Fruit fly (Drosophila melanogaster) Kc167 (cell line): ENCODE measurements around the gene halo.

Experiments
- Myc ChIP-seq: fragments of >200 bp; optimal IDR thresholded peaks from 2 replicates; lab custom pipeline; 2017; ENCODE audit warnings: missing external identifiers
- Sin3A ChIP-seq: fragments of >200 bp; optimal IDR thresholded peaks from 2 replicates; lab custom pipeline; 2018; ENCODE audit warnings: missing external identifiers
- h ChIP-seq: fragments of >200 bp; optimal IDR thresholded peaks from 3 replicates; lab custom pipeline; 2018; ENCODE audit warnings: missing external identifiers
- insv ChIP-seq: fragments of >200 bp; optimal IDR thresholded peaks from 3 replicates; lab custom pipeline; 2018; ENCODE audit warnings: missing external identifiers
- psq ChIP-seq: fragments of >200 bp; optimal IDR thresholded peaks from 2 replicates; lab custom pipeline; 2017; ENCODE audit warnings: missing external identifiers
- ttk ChIP-seq: sonication (Bioruptor generic); optimal IDR thresholded peaks from 2 replicates; lab custom pipeline; 2017; ENCODE audit warnings: missing external identifiers

halo gene

dm6 chr2L:1473427-1473826, 44.5 kb downstream of the halo start:
- TF ChIP-seq psq (lab: Kevin White, UChicago) (no peak), insv (lab: Kevin White, UChicago) (no peak), Myc (no peak), ttk (no peak)

dm6 chr2L:1470772-1471171, 47.2 kb downstream of the halo start:
- no peak for TF ChIP-seq Myc
- TF ChIP-seq h (lab: Kevin White, UChicago), result no peak
- no peak for TF ChIP-seq ttk
- TF ChIP-seq Sin3A (lab: Kevin White, UChicago), result no peak
- no peak for TF ChIP-seq insv (lab: Kevin White, UChicago)
- TF ChIP-seq psq (lab: Kevin White, UChicago), result no peak

- TF ChIP-seq Myc, result no peak
- TF ChIP-seq h (lab: Kevin White, UChicago), result no peak
- TF ChIP-seq insv (lab: Kevin White, UChicago), result no peak
- TF ChIP-seq ttk, result no peak
- TF ChIP-seq Sin3A (lab: Kevin White, UChicago), result no peak
- no peak for TF ChIP-seq psq (lab: Kevin White, UChicago)
Measured at dm6 chr2L:1470009-1470408, 47.9 kb downstream of the halo start.
